Worm (Caenorhabditis elegans) whole organism, L4 larva: Measurements from ENCODE around the gene octr-1.

Source experiments
- D1046.2 ChIP-seq: fragments of 200-800 bp; sonication (Bioruptor generic); IDR thresholded peaks from 2 replicates; pipeline ENCODE4 v1.3.6; 2022; ENCODE audit warnings: missing genetic modification characterization, missing compliant biosample characterization
- F26F4.8 ChIP-seq: fragments of 200-800 bp; sonication (Bioruptor generic); conservative IDR thresholded peaks from 2 replicates; pipeline ENCODE4 v1.3.6; 2022; ENCODE audit warnings: missing genetic modification characterization, missing compliant biosample characterization
- R02D3.7 ChIP-seq: fragments of 150-350 bp; sonication (generic microtip); optimal IDR thresholded peaks from 3 replicates; lab custom pipeline; 2014; ENCODE audit warnings: missing biosample characterization, missing genetic modification characterization
- Y105C5A.15 ChIP-seq: fragments of 200-800 bp; sonication (Bioruptor generic); IDR thresholded peaks from 2 replicates; pipeline ENCODE4 v1.3.6; 2022; ENCODE audit warnings: missing genetic modification characterization, missing compliant biosample characterization
- ZK546.5 ChIP-seq, 2 experiments: sonication (generic microtip); optimal IDR thresholded peaks; 2 replicates each; lab custom pipeline; 2017; ENCODE audit warnings: missing biosample characterization in 2 of 2, missing genetic modification characterization in 2 of 2
- aha-1 ChIP-seq: fragments of 150-350 bp; peaks from one replicate; lab custom pipeline; 2014; ENCODE audit warnings: missing biosample characterization, missing genetic modification characterization
- attf-4 ChIP-seq: sonication (generic microtip); optimal IDR thresholded peaks from 3 replicates; lab custom pipeline; 2017; ENCODE audit warnings: missing biosample characterization, missing genetic modification characterization
- ceh-28 ChIP-seq: fragments of 150-350 bp; optimal IDR thresholded peaks from 2 replicates; lab custom pipeline; 2014; ENCODE audit warnings: missing biosample characterization, missing genetic modification reagents, missing genetic modification characterization
- ceh-32 ChIP-seq: sonication (generic microtip); optimal IDR thresholded peaks from 2 replicates; lab custom pipeline; 2016; ENCODE audit warnings: mild to moderate bottlenecking, missing genetic modification characterization, missing compliant biosample characterization; ENCODE audit not compliant: poor library complexity
- ceh-44 ChIP-seq: fragments of 200-800 bp; sonication (Bioruptor generic); IDR thresholded peaks from 2 replicates; pipeline ENCODE4 v1.3.6; 2022; ENCODE audit warnings: missing genetic modification reagents, missing genetic modification characterization, missing compliant biosample characterization
- ctbp-1 ChIP-seq: fragments of 200-800 bp; sonication (Bioruptor generic); IDR thresholded peaks from 2 replicates; pipeline ENCODE4 v1.3.6; 2022; ENCODE audit warnings: missing genetic modification reagents, missing genetic modification characterization, missing compliant biosample characterization
- daf-19 ChIP-seq: fragments of 200-800 bp; sonication (Bioruptor generic); conservative IDR thresholded peaks from 2 replicates; pipeline ENCODE4 v1.3.6; 2022; ENCODE audit warnings: missing genetic modification characterization, missing compliant biosample characterization
- dmd-6 ChIP-seq: fragments of 200-800 bp; sonication (Bioruptor generic); IDR thresholded peaks from 2 replicates; pipeline ENCODE4 v1.3.6; 2022; ENCODE audit warnings: missing genetic modification reagents, missing genetic modification characterization, missing compliant biosample characterization
- dmd-8 ChIP-seq: fragments of 200-800 bp; sonication (Bioruptor generic); IDR thresholded peaks from 2 replicates; pipeline ENCODE4 v1.3.6; 2022; ENCODE audit warnings: missing genetic modification characterization, missing compliant biosample characterization
- dve-1 ChIP-seq: sonication (generic microtip); optimal IDR thresholded peaks from 2 replicates; lab custom pipeline; 2017; ENCODE audit warnings: antibody characterized with exemption, mild to moderate bottlenecking, missing genetic modification characterization, missing compliant biosample characterization; ENCODE audit not compliant: insufficient read depth
- egl-27 ChIP-seq: sonication (generic microtip); optimal IDR thresholded peaks from 3 replicates; lab custom pipeline; 2017; ENCODE audit warnings: missing biosample characterization, missing genetic modification reagents, missing genetic modification characterization
- egl-43 ChIP-seq: fragments of 200-800 bp; sonication (Bioruptor generic); IDR thresholded peaks from 2 replicates; pipeline ENCODE4 v1.3.6; 2022; ENCODE audit warnings: missing genetic modification reagents, missing genetic modification characterization, missing compliant biosample characterization
- fkh-10 ChIP-seq: fragments of 150-350 bp; optimal IDR thresholded peaks from 2 replicates; lab custom pipeline; 2014; ENCODE audit warnings: missing biosample characterization, missing genetic modification reagents, missing genetic modification characterization
- gei-8 ChIP-seq: fragments of 200-800 bp; sonication (Bioruptor generic); optimal IDR thresholded peaks from 2 replicates; lab custom pipeline; 2018; ENCODE audit warnings: mild to moderate bottlenecking, missing genetic modification characterization, missing compliant biosample characterization
- hlh-11 ChIP-seq: fragments of 200-800 bp; sonication (Bioruptor generic); optimal IDR thresholded peaks from 2 replicates; lab custom pipeline; 2018; ENCODE audit warnings: mild to moderate bottlenecking, missing genetic modification characterization, missing compliant biosample characterization
- hlh-30 ChIP-seq: sonication (generic microtip); optimal IDR thresholded peaks from 2 replicates; lab custom pipeline; 2017; ENCODE audit warnings: antibody characterized with exemption, mild to moderate bottlenecking, missing genetic modification characterization, missing compliant biosample characterization; ENCODE audit not compliant: insufficient read depth
- hmg-1.1 ChIP-seq: fragments of 200-800 bp; sonication (Bioruptor generic); IDR thresholded peaks from 2 replicates; pipeline ENCODE4 v1.3.6; 2022; ENCODE audit warnings: missing genetic modification reagents, missing genetic modification characterization, missing compliant biosample characterization
- jun-1 ChIP-seq: fragments of 150-350 bp; optimal IDR thresholded peaks from 2 replicates; lab custom pipeline; 2014; ENCODE audit warnings: missing biosample characterization, missing genetic modification reagents, missing genetic modification characterization
- lin-13 ChIP-seq: fragments of 150-350 bp; optimal IDR thresholded peaks from 2 replicates; lab custom pipeline; 2014; ENCODE audit warnings: missing biosample characterization, missing genetic modification reagents, missing genetic modification characterization
- mdl-1 ChIP-seq, 2 experiments: fragments of 150-350 bp in 1 of 2; sonication (generic microtip) in 1 of 2; optimal IDR thresholded peaks; 2 replicates each; lab custom pipeline; 2014 to 2017; ENCODE audit warnings: missing biosample characterization in 2 of 2, missing genetic modification characterization in 2 of 2
- mdt-29 ChIP-seq: fragments of 200-800 bp; sonication (Bioruptor generic); IDR thresholded peaks from 2 replicates; pipeline ENCODE4 v1.3.6; 2022; ENCODE audit warnings: missing genetic modification reagents, missing genetic modification characterization, missing compliant biosample characterization
- nhr-111 ChIP-seq: fragments of 200-800 bp; sonication (Bioruptor generic); optimal IDR thresholded peaks from 2 replicates; lab custom pipeline; 2018; ENCODE audit warnings: mild to moderate bottlenecking, missing genetic modification characterization, missing compliant biosample characterization
- nhr-25 ChIP-seq: sonication (generic microtip); optimal IDR thresholded peaks from 2 replicates; lab custom pipeline; 2017; ENCODE audit warnings: missing genetic modification characterization, mild to moderate bottlenecking, missing compliant biosample characterization, antibody characterized with exemption, moderate library complexity, borderline replicate concordance; ENCODE audit not compliant: insufficient read depth
- nhr-28 ChIP-seq: fragments of 150-350 bp; optimal IDR thresholded peaks from 2 replicates; lab custom pipeline; 2014; ENCODE audit warnings: missing biosample characterization, missing genetic modification characterization
- nhr-41 ChIP-seq: fragments of 200-800 bp; sonication (Bioruptor generic); IDR thresholded peaks from 2 replicates; pipeline ENCODE4 v1.3.6; 2022; ENCODE audit warnings: missing genetic modification reagents, missing genetic modification characterization, missing compliant biosample characterization
- nhr-42 ChIP-seq: fragments of 200-800 bp; sonication (Bioruptor generic); IDR thresholded peaks from 2 replicates; pipeline ENCODE4 v1.3.6; 2022; ENCODE audit warnings: missing genetic modification characterization, missing compliant biosample characterization
- pqm-1 ChIP-seq: sonication (generic microtip); optimal IDR thresholded peaks from 2 replicates; lab custom pipeline; 2017; ENCODE audit warnings: missing biosample characterization, missing genetic modification characterization
- rbr-2 ChIP-seq: sonication (generic microtip); optimal IDR thresholded peaks from 2 replicates; lab custom pipeline; 2016; ENCODE audit warnings: missing genotype, missing genetic modification characterization, missing compliant biosample characterization
- saeg-2 ChIP-seq: fragments of 200-800 bp; sonication (Bioruptor generic); IDR thresholded peaks from 2 replicates; pipeline ENCODE4 v1.3.6; 2022; ENCODE audit warnings: missing genetic modification reagents, missing genetic modification characterization, missing compliant biosample characterization
- sdz-12 ChIP-seq: fragments of 200-800 bp; sonication (Bioruptor generic); optimal IDR thresholded peaks from 2 replicates; lab custom pipeline; 2018; ENCODE audit warnings: mild to moderate bottlenecking, missing genetic modification characterization, missing compliant biosample characterization
- snpc-4 ChIP-seq: fragments of 150-350 bp; optimal IDR thresholded peaks from 2 replicates; lab custom pipeline; 2014; ENCODE audit warnings: missing biosample characterization, missing genetic modification characterization
- unc-62 ChIP-seq, 3 experiments: fragments of 150-350 bp in 1 of 3; sonication (generic microtip); optimal IDR thresholded peaks in 2 of 3; peaks in 1 of 3; 1 replicate in 1 of 3; 2 replicates in 2 of 3; lab custom pipeline; 2014 to 2017; ENCODE audit warnings: missing biosample characterization in 3 of 3, missing genetic modification characterization in 3 of 3, missing genetic modification reagents in 3 of 3, missing genotype in 1 of 3
- zfp-2 ChIP-seq: sonication (generic microtip); optimal IDR thresholded peaks from 2 replicates; lab custom pipeline; 2016; ENCODE audit warnings: mild to moderate bottlenecking, missing genetic modification characterization, missing compliant biosample characterization
- zfp-3 ChIP-seq: fragments of 200-800 bp; sonication (Bioruptor generic); conservative IDR thresholded peaks from 2 replicates; pipeline ENCODE4 v1.3.6; 2022; ENCODE audit warnings: missing genetic modification reagents, missing genetic modification characterization, missing compliant biosample characterization
- zip-11 ChIP-seq: fragments of 200-800 bp; sonication (Bioruptor generic); IDR thresholded peaks from 2 replicates; pipeline ENCODE4 v1.3.6; 2022; ENCODE audit warnings: missing genetic modification characterization, missing compliant biosample characterization
- zip-2 ChIP-seq: fragments of 150-350 bp; optimal IDR thresholded peaks from 2 replicates; lab custom pipeline; 2014; ENCODE audit warnings: missing biosample characterization, missing genetic modification characterization

Gene octr-1

DNA sequence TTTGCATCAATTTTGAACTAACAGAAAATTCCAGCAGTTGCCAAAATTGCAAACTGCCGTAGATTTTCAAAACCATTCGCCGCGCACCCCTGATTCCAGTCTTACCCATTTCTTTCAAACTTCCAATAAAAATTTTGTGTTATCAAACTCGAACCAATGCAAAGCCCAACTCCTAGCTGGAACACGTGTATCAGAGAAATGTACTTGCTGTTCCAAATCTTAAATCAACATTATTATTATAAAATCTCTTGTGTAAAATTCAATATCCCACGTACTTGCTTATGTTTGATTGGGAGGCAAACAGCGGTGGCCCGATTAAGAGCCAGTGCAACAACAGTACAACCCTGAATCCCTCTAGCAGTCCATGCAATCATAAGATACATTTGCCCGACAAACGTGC lies 33.1 kb upstream of the octr-1 start:
- TF ChIP-seq unc-62 (GFP tag; optimal IDR thresholded peaks at IDR 0.05 in 1 of 2; lab: Kevin White, UChicago): peak in 1 of 2 experiments; percentile 62
- no peak for TF ChIP-seq unc-62 (tag; optimal IDR thresholded peaks at IDR 0.05; lab: Kevin White, UChicago)
- no peak for TF ChIP-seq saeg-2 (GFP tag; lab: Robert Waterston, UW)
- no peak for TF ChIP-seq hlh-11 (tag; lab: Kevin White, UChicago)
- no peak for TF ChIP-seq snpc-4 (tag; lab: Kevin White, UChicago)
- no peak for TF ChIP-seq zip-11
- TF ChIP-seq fkh-10 (GFP tag; lab: Kevin White, UChicago): no peak

DNA sequence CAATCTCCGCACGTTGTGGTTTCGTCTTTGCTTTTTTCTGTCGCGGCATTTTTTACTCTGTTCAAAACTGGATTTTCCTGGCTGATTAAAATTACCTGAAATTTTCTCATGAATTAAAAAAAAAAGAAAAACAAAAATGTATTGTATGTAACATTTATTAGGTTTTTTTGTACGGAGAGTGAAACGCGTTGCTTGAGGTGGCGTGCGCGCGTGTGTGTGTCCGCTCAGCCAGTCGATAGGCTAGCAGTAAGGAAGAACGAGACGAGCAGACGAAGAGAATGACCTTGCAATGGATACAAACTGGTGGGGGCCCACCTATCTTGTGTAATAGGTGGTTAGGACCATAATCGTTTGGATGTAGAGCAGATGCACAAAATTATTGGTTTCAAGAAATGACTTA lies 30.3 kb upstream of the octr-1 start, which contains the start of gene T22B7.4:
T22B7.4 (minus strand) TSS at position 101 of the 400 bp plus-strand sequence.
- TF ChIP-seq ZK546.5 (tag; optimal IDR thresholded peaks at IDR 0.05; lab: Kevin White, UChicago) (no peak), hmg-1.1 (GFP tag; lab: Robert Waterston, UW) (0 out of 2 replicates have a peak, but pooled peaks have one; percentile 19)

DNA sequence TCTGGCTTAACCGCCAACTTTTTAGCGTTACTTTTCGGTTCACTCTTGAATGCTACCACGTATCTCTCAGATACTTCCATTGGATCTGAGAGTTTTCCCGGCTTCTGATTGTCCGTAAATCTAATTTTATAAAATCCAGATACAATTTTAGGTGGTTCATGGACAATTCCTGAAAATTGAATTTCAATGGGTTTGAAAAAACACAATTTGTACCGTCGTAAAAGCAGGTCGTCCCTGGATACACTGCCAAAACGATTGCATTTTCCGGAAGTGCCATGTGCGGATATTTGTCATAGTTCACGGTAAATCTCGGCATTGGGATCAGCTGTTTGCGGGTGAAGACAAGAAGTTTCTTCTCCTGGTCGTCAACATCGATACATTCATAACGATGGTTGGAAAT lies 28.5 kb upstream of the octr-1 start:
- no peak for TF ChIP-seq Y105C5A.15 (GFP tag; lab: Robert Waterston, UW)
- TF ChIP-seq dmd-6: no peak
- TF ChIP-seq ceh-32 (tag; lab: Kevin White, UChicago): no peak
- TF ChIP-seq nhr-42: no peak
- TF ChIP-seq zip-11: no peak
- TF ChIP-seq aha-1 (tag; lab: Kevin White, UChicago): peak; percentile 91

DNA sequence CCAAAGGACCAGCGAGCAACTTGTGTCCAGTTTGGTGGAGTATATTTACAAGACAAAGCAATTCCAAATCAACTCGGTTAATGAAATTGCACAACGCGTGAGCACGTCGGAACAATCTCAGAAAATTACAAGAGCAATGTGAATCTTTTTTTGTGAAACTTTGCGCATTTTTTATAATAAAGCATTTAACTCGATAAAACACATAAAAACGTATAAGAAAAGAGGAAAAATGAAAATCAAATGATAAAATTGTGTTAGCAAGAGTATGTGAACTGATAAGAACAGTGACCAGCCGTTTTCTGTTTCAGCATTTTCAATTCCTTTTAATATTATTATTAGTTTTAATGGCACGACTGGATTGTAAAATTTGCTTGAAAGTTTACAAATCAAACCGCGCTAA lies 20.6 kb upstream of the octr-1 start, which contains the start of gene T22B7.8:
T22B7.8 (plus strand) TSS at position 301 of the 400 bp plus-strand sequence.
- TF ChIP-seq pqm-1 (tag; lab: Kevin White, UChicago) (peak; percentile 56), mdl-1 (tag; optimal IDR thresholded peaks at IDR 0.05; lab: Kevin White, UChicago) (no peak), dmd-8 (no peak)

DNA sequence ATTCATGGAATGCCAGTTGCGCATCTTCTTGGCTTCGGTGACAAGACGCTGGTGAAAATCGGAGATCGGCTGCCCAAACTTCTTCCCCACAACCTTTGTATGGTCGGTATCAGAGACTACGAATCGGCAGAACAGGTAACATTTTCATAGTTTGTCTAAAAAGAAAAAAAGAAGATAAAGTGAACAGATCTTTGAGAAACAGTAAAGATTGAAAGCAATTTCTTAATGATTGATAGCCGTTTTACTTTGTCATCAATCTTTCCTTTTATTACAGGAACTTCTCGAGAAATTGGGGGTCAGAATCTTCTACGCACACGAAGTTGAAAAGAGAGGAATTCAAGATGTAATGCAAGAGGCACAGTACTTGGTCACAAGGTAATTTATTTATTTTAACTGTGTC lies 20.0 kb upstream of the octr-1 start:
- TF ChIP-seq mdl-1 (tag; optimal IDR thresholded peaks at IDR 0.05; lab: Kevin White, UChicago): peak in 1 of 2 experiments; percentile 51
- TF ChIP-seq snpc-4 (tag; lab: Kevin White, UChicago): no peak
- TF ChIP-seq attf-4: no peak
- TF ChIP-seq nhr-28 (tag; lab: Kevin White, UChicago): peak; percentile 49
- TF ChIP-seq daf-19 (GFP tag; lab: Robert Waterston, UW): no peak
- peak; percentile 9 for TF ChIP-seq hlh-30 (tag; lab: Kevin White, UChicago)
- no peak for TF ChIP-seq nhr-111 (GFP tag; lab: Kevin White, UChicago)
- peak; percentile 0 for TF ChIP-seq hlh-11 (tag; lab: Kevin White, UChicago)
- no peak for TF ChIP-seq rbr-2
- peak; percentile 22 for TF ChIP-seq nhr-25 (tag; lab: Kevin White, UChicago)
- TF ChIP-seq ceh-32 (tag; lab: Kevin White, UChicago): no peak
- no peak for TF ChIP-seq ctbp-1 (GFP tag; lab: Robert Waterston, UW)
- no peak for TF ChIP-seq sdz-12 (GFP tag; lab: Kevin White, UChicago)
- TF ChIP-seq jun-1 (tag; lab: Kevin White, UChicago): no peak
- no peak for TF ChIP-seq hmg-1.1 (GFP tag; lab: Robert Waterston, UW)
- TF ChIP-seq unc-62 (GFP tag; optimal IDR thresholded peaks at IDR 0.05 in 1 of 2; lab: Kevin White, UChicago): peak in 1 of 2 experiments; percentile 20
- no peak for TF ChIP-seq unc-62 (tag; optimal IDR thresholded peaks at IDR 0.05; lab: Kevin White, UChicago)
- TF ChIP-seq aha-1 (tag; lab: Kevin White, UChicago): no peak
- TF ChIP-seq dve-1 (tag; lab: Kevin White, UChicago): no peak
- TF ChIP-seq ceh-44 (GFP tag; lab: Robert Waterston, UW): no peak
- TF ChIP-seq egl-43: no peak
- TF ChIP-seq Y105C5A.15 (GFP tag; lab: Robert Waterston, UW): no peak
- no peak for TF ChIP-seq zfp-3 (GFP tag; lab: Robert Waterston, UW)
- TF ChIP-seq F26F4.8: no peak
- no peak for TF ChIP-seq zfp-2
- no peak for TF ChIP-seq egl-27 (tag; lab: Kevin White, UChicago)
- TF ChIP-seq zip-2 (tag; lab: Kevin White, UChicago): no peak
- no peak for TF ChIP-seq D1046.2
- TF ChIP-seq R02D3.7 (tag; lab: Kevin White, UChicago): no peak
- no peak for TF ChIP-seq gei-8 (GFP tag; lab: Kevin White, UChicago)
- no peak for TF ChIP-seq lin-13
- no peak for TF ChIP-seq mdt-29
- TF ChIP-seq nhr-41 (GFP tag; lab: Robert Waterston, UW): no peak
- no peak for TF ChIP-seq ceh-28
